Fruit fly (Drosophila melanogaster): ENCODE results near the gene CG32284.

Gene CG32284

dm6 chr3L:3222643-3223389, 36.4 kb downstream of the CG32284 start, which contains the start of the genes RpL28 and eIF1:
TSS of gene RpL28 (minus strand) at chr3L:3222960.
TSS of gene eIF1 (plus strand) at chr3L:3223341.
- no peak for TF ChIP-seq psq (optimal IDR thresholded peaks at IDR 0.05)
- TF ChIP-seq CG8478 (optimal IDR thresholded peaks at IDR 0.05): no peak
- no peak for TF ChIP-seq Dll (optimal IDR thresholded peaks at IDR 0.05)
- TF ChIP-seq usp (GFP tag; optimal IDR thresholded peaks at IDR 0.05): no peak
- TF ChIP-seq pan (optimal IDR thresholded peaks at IDR 0.05): no peak
- TF ChIP-seq EcR (GFP tag; optimal IDR thresholded peaks at IDR 0.05): no peak

dm6 chr3L:3223390-3223914, 37.0 kb downstream of the CG32284 start:
- TF ChIP-seq CG8478 (optimal IDR thresholded peaks at IDR 0.05): no peak
- no peak for TF ChIP-seq pan (optimal IDR thresholded peaks at IDR 0.05)
- TF ChIP-seq Dll (optimal IDR thresholded peaks at IDR 0.05): no peak

DNA sequence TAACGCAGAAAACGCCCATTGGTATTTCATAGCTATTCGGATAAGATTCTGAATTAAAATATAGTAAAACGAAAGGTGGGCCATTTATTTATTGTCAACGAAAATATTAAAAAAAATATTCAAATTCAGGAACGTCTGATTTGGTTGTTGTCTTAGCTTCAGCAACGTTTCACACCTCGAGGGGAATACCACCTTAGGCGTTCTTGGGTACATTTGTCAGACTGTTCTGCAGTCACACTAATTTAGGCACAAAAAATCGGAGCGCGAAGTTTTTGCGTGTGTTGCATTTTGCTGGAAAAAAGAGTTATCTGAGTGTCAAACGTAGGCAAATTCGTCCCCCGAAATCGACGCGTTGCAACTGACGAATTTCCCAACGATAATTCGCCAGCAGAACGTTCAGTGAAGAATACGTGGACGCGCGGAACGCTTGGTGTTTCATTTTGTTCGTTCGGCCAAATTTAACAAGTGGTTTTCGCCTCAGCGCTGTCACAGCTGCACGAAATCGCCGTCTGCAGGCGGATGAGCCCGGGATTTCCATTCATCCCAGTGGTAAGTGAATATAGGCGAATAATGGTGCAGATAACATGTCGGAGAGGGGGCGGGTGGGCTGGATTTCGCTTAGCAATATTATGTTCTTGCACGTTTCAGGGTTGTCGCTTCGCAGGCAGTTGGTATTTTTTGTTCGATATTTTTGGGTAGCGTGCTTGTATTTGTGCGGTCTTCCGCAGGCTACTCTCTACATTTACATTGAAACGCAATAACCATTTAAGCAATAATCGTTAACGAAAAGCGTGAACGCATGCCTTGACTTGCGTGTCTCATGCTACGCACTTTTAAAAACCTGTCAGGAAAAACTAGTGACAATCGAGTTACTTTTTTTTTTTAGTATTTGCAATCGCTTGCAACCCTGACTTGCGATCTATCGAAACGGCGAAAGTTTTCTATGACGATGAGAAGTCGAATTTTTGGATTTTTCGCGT, 38.6 kb downstream of the CG32284 start, which contains the start of gene Larp4B:
Larp4B (plus strand) TSS at position 99 of the 980 bp plus-strand sequence.
- no peak for TF ChIP-seq usp (GFP tag; optimal IDR thresholded peaks at IDR 0.05)
- no peak for TF ChIP-seq Dll (optimal IDR thresholded peaks at IDR 0.05)
- TF ChIP-seq CG8478 (optimal IDR thresholded peaks at IDR 0.05): no peak
- TF ChIP-seq EcR (GFP tag; optimal IDR thresholded peaks at IDR 0.05): no peak
- TF ChIP-seq psq (optimal IDR thresholded peaks at IDR 0.05): no peak
- TF ChIP-seq pan (optimal IDR thresholded peaks at IDR 0.05): no peak

DNA sequence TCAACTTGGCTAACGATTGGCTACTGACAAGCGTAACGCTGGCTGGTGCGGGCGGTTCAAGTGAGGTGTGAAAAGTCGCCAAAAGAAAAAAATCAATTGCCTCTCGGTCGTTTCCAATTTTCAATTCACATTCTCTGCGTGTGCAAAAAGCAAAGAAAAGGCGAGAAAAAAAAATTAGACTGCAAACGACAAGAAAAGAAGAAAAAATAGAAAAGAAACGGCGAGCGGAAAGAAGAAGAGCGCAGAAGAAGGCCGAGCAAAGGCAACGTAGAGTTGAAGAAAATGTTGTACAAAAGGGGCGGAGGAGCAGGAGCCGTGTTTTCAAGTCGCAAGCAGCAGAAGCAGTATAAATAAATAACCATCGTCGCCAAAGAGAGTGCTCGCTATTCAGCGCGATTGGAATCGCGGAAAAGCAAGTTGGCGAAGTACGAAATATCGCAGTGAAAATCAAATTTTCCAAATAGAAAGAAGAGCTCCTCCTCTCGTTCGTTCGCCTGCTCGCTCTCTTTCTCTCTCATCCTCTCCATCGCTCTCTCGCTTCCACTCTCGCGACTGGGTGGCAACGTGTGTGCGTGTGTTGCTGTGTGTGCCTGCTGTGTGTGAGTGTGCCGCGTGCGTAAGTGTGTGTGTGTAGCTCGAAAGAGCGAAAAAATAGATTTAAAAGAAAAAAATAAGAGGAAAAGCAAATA, 39.4 kb downstream of the CG32284 start:
- peak; percentile 99 for TF ChIP-seq Dll (optimal IDR thresholded peaks at IDR 0.05)
- TF ChIP-seq usp (GFP tag; optimal IDR thresholded peaks at IDR 0.05): no peak
- peak; percentile 53 for TF ChIP-seq CG8478 (optimal IDR thresholded peaks at IDR 0.05)
- TF ChIP-seq pan (optimal IDR thresholded peaks at IDR 0.05): no peak
- no peak for TF ChIP-seq psq (optimal IDR thresholded peaks at IDR 0.05)
- no peak for TF ChIP-seq EcR (GFP tag; optimal IDR thresholded peaks at IDR 0.05)

DNA sequence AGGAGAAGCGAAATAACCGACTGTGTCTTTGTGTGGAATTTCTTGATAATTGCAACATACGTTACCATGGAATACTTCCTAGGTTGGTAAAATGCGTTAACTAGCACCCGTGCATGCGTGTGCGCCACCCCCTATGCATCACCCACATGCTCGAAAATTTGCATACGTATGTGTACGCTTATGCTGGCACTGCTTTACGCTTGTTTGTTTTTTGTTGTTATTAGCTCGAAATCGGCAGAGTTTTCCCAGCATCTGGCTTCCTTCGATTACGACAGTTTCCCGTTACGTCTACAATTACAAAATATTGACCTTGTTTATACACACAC, 40.0 kb downstream of the CG32284 start:
- TF ChIP-seq psq (optimal IDR thresholded peaks at IDR 0.05): no peak
- no peak for TF ChIP-seq usp (GFP tag; optimal IDR thresholded peaks at IDR 0.05)
- no peak for TF ChIP-seq CG8478 (optimal IDR thresholded peaks at IDR 0.05)
- no peak for TF ChIP-seq pan (optimal IDR thresholded peaks at IDR 0.05)
- TF ChIP-seq EcR (GFP tag; optimal IDR thresholded peaks at IDR 0.05): no peak
- no peak for TF ChIP-seq Dll (optimal IDR thresholded peaks at IDR 0.05)

DNA sequence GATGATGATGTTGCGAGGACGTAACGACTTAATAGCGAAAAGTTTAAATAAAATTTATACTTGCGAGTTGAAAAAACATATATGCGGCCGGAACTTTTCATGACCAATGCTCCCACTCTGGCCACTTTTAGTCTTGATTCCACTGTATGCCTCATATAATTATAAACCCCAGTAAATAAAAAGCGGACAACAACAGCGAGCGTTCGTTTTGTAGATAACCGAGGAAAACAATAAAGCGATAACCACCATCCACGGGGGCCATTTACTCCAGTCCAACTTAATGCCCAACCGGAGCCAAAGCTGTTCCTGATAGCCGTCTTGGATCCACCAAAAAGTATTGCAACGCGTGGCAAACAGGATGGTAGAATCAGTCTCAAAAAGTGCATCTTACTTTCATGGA, 49.9 kb downstream of the CG32284 start:
- TF ChIP-seq psq (optimal IDR thresholded peaks at IDR 0.05) (no peak), EcR (GFP tag; optimal IDR thresholded peaks at IDR 0.05) (no peak), usp (GFP tag; optimal IDR thresholded peaks at IDR 0.05) (no peak), CG8478 (optimal IDR thresholded peaks at IDR 0.05) (no peak), Dll (optimal IDR thresholded peaks at IDR 0.05) (no peak), pan (optimal IDR thresholded peaks at IDR 0.05) (no peak)
